Worm (Caenorhabditis elegans): ENCODE data around the gene F26C11.3.

- TF ChIP-seq zfp-2 (tag; optimal IDR thresholded peaks at IDR 0.05): no peak
- no peak for TF ChIP-seq cey-2 (tag; optimal IDR thresholded peaks at IDR 0.05; ENCODE audit: borderline replicate concordance, insufficient read depth)
- no peak for TF ChIP-seq zip-2 (tag; optimal IDR thresholded peaks at IDR 0.05)
- no peak for TF ChIP-seq D1046.2 (GFP tag; IDR thresholded peaks at IDR 0.05)
- TF ChIP-seq aly-2 (tag; optimal IDR thresholded peaks at IDR 0.05): no peak
- no peak for TF ChIP-seq pqm-1 (tag; optimal IDR thresholded peaks at IDR 0.05)
- no peak for TF ChIP-seq hif-1 (tag; optimal IDR thresholded peaks at IDR 0.05)
- TF ChIP-seq jun-1 (tag; optimal IDR thresholded peaks at IDR 0.05): no peak
These were observed 57.1 kb downstream of the F26C11.3 start, which contains the start of gene chil-6 for ce11 chrII:9857791-9858190.

Data from whole organism, L4 larva.